Worm (Caenorhabditis elegans): ENCODE measurements around the gene C33H5.1.

The C33H5.1 gene

ce11 chrIV:7778865-7779264, 29.8 kb upstream of the C33H5.1 start, which contains the start of gene rpap-3:
TSS of gene rpap-3 (minus strand) at chrIV:7778965.
- TF ChIP-seq unc-62 (GFP tag; optimal IDR thresholded peaks at IDR 0.05 in 1 of 2), result no peak
- TF ChIP-seq unc-62 (tag; optimal IDR thresholded peaks at IDR 0.05), result no peak
- no peak for TF ChIP-seq spr-3 (GFP tag; optimal IDR thresholded peaks at IDR 0.05)
- TF ChIP-seq daf-16 (GFP tag; optimal IDR thresholded peaks at IDR 0.05), result peak in 1 of 2 experiments; percentile 0
- TF ChIP-seq daf-16 (tag; optimal IDR thresholded peaks at IDR 0.05), result no peak
- no peak for TF ChIP-seq Y105C5A.15 (GFP tag; IDR thresholded peaks at IDR 0.05)
- no peak for TF ChIP-seq php-3 (GFP tag; IDR thresholded peaks at IDR 0.05)

ce11 chrIV:7782292-7782691, 26.4 kb upstream of the C33H5.1 start, which contains the start of gene sec-10:
TSS of gene sec-10 (minus strand) at chrIV:7782499.
- TF ChIP-seq tra-1 (GFP tag; IDR thresholded peaks at IDR 0.05) (no peak), fos-1 (tag; optimal IDR thresholded peaks at IDR 0.05) (no peak), arid-1 (GFP tag; conservative IDR thresholded peaks at IDR 0.05) (0 out of 2 replicates have a peak, but pooled peaks have one; percentile 33), daf-8 (GFP tag; IDR thresholded peaks at IDR 0.05) (no peak), saeg-2 (GFP tag; IDR thresholded peaks at IDR 0.05) (no peak), ama-1 (optimal IDR thresholded peaks at IDR 0.05) (no peak), dve-1 (tag; optimal IDR thresholded peaks at IDR 0.05; ENCODE audit: insufficient read depth) (peak; percentile 57), lin-15B (tag; optimal IDR thresholded peaks at IDR 0.05) (no peak), php-3 (GFP tag; IDR thresholded peaks at IDR 0.05) (peak; percentile 63), ceh-62 (tag; optimal IDR thresholded peaks at IDR 0.05) (no peak), tag-97 (GFP tag; IDR thresholded peaks at IDR 0.05) (no peak), ces-1 (GFP tag; optimal IDR thresholded peaks at IDR 0.05) (no peak), T26A8.4 (GFP tag; IDR thresholded peaks at IDR 0.05) (peak; percentile 64; the same call in 1 of the 2 replicates), snpc-4 (tag; optimal IDR thresholded peaks at IDR 0.05) (no peak), lin-38 (GFP tag; IDR thresholded peaks at IDR 0.05) (peak; percentile 43; the same call in 1 of the 2 replicates), daf-16 (GFP tag; optimal IDR thresholded peaks at IDR 0.05) (no peak), daf-16 (tag; optimal IDR thresholded peaks at IDR 0.05) (peak; percentile 42), sdz-12 (GFP tag; optimal IDR thresholded peaks at IDR 0.05) (no peak), snpc-1.2 (GFP tag; IDR thresholded peaks at IDR 0.05) (no peak), nhr-237 (tag; optimal IDR thresholded peaks at IDR 0.05) (no peak), lir-3 (tag; optimal IDR thresholded peaks at IDR 0.05) (no peak), nhr-48 (tag; optimal IDR thresholded peaks at IDR 0.05) (no peak), spr-1 (tag; optimal IDR thresholded peaks at IDR 0.05) (no peak), F37D6.2 (tag; optimal IDR thresholded peaks at IDR 0.05) (no peak), hlh-11 (tag; optimal IDR thresholded peaks at IDR 0.05) (no peak), ztf-11 (tag; optimal IDR thresholded peaks at IDR 0.05) (no peak), zfp-3 (GFP tag; conservative IDR thresholded peaks at IDR 0.05) (peak; percentile 60; the same call in 1 of the 2 replicates), pqm-1 (tag; optimal IDR thresholded peaks at IDR 0.05) (peak; percentile 9), dmd-9 (GFP tag; IDR thresholded peaks at IDR 0.05) (no peak), nhr-28 (tag; optimal IDR thresholded peaks at IDR 0.05) (peak; percentile 68)

ce11 chrIV:7783801-7784411, 24.8 kb upstream of the C33H5.1 start, which contains the start of gene tag-321:
TSS of gene tag-321 (minus strand) at chrIV:7783851.
- peak; percentile 36 for TF ChIP-seq hlh-11 (tag; optimal IDR thresholded peaks at IDR 0.05)
- peak; percentile 49 for TF ChIP-seq hlh-30 (tag; optimal IDR thresholded peaks at IDR 0.05; ENCODE audit: insufficient read depth)
- peak; percentile 28 for TF ChIP-seq mes-2 (tag; optimal IDR thresholded peaks at IDR 0.05; ENCODE audit: poor library complexity, severe bottlenecking)
- no peak for TF ChIP-seq saeg-2 (GFP tag; IDR thresholded peaks at IDR 0.05)
- no peak for TF ChIP-seq nhr-102 (tag; optimal IDR thresholded peaks at IDR 0.05)
- TF ChIP-seq php-3 (GFP tag; IDR thresholded peaks at IDR 0.05), result no peak
- TF ChIP-seq mdt-29 (GFP tag; IDR thresholded peaks at IDR 0.05), result no peak
- peak; percentile 32 for TF ChIP-seq nhr-77 (tag; optimal IDR thresholded peaks at IDR 0.05)
- TF ChIP-seq ZK337.2 (GFP tag; IDR thresholded peaks at IDR 0.05), result no peak
- peak; percentile 75 for TF ChIP-seq nhr-28 (tag; optimal IDR thresholded peaks at IDR 0.05)
- no peak for TF ChIP-seq daf-16 (GFP tag; optimal IDR thresholded peaks at IDR 0.05)
- TF ChIP-seq daf-16 (tag; optimal IDR thresholded peaks at IDR 0.05), result peak; percentile 82
- no peak for TF ChIP-seq F49E8.2 (tag; optimal IDR thresholded peaks at IDR 0.05; ENCODE audit: borderline replicate concordance)
- no peak for TF ChIP-seq F10B5.3 (tag; optimal IDR thresholded peaks at IDR 0.05)
- peak; percentile 62 for TF ChIP-seq dve-1 (tag; optimal IDR thresholded peaks at IDR 0.05; ENCODE audit: insufficient read depth)
- peak; percentile 60 for TF ChIP-seq dmd-6 (GFP tag; IDR thresholded peaks at IDR 0.05)
